Fruit fly (Drosophila melanogaster): Measurements from ENCODE around the gene Arl2.
A peak's percentile ranks its signal among the peaks of the same experiment; 100 is the strongest.

Gene Arl2

dm6 chr3R:8306188-8306926, 34.5 kb upstream of the Arl2 start (continued):
- peak; percentile 51 for TF ChIP-seq ATbp (GFP tag; optimal IDR thresholded peaks at IDR 0.05)
- TF ChIP-seq CG16813 (GFP tag; IDR thresholded peaks at IDR 0.05; ENCODE audit: partially characterized antibody) = peak; percentile 35; the same call in 1 of the 3 replicates
- TF ChIP-seq CG3838 (GFP tag; optimal IDR thresholded peaks at IDR 0.05) = no peak
- TF ChIP-seq sens (GFP tag) = peak; percentile 50
- TF ChIP-seq Dfd (GFP tag; optimal IDR thresholded peaks at IDR 0.05) = no peak
- TF ChIP-seq jumu (GFP tag; optimal IDR thresholded peaks at IDR 0.05) = no peak
- TF ChIP-seq run (tag; optimal IDR thresholded peaks at IDR 0.05) = no peak
- peak; percentile 68 for TF ChIP-seq amos (GFP tag; IDR thresholded peaks at IDR 0.05; ENCODE audit: partially characterized antibody)
- no peak for TF ChIP-seq danr (GFP tag; IDR thresholded peaks at IDR 0.05)
- no peak for TF ChIP-seq CG10979 (tag; optimal IDR thresholded peaks at IDR 0.05)
- peak in 1 of 3 experiments; percentile 59 for TF ChIP-seq Stat92E (GFP tag; optimal IDR thresholded peaks at IDR 0.05)
- peak; percentile 19 for TF ChIP-seq Scr (GFP tag; IDR thresholded peaks at IDR 0.05; ENCODE audit: partially characterized antibody)
- no peak for TF ChIP-seq CG12299 (tag; optimal IDR thresholded peaks at IDR 0.05)
- no peak for TF ChIP-seq CG6813 (GFP tag; optimal IDR thresholded peaks at IDR 0.05)
- TF ChIP-seq knrl (GFP tag; IDR thresholded peaks at IDR 0.05; ENCODE audit: partially characterized antibody) = peak; percentile 34; the same call in 1 of the 3 replicates
- no peak for TF ChIP-seq CG11723 (GFP tag; optimal IDR thresholded peaks at IDR 0.05)
- peak; percentile 73 for TF ChIP-seq CTCF (GFP tag; optimal IDR thresholded peaks at IDR 0.05)
- no peak for TF ChIP-seq CG10565 (GFP tag; optimal IDR thresholded peaks at IDR 0.05)
- no peak for TF ChIP-seq CG1603 (tag; optimal IDR thresholded peaks at IDR 0.05)
- TF ChIP-seq BtbVII (GFP tag; optimal IDR thresholded peaks at IDR 0.05) = no peak
- no peak for TF ChIP-seq zen2 (GFP tag; IDR thresholded peaks at IDR 0.05; ENCODE audit: partially characterized antibody)
- TF ChIP-seq ind (GFP tag; optimal IDR thresholded peaks at IDR 0.05) = no peak
- TF ChIP-seq lola (GFP tag; optimal IDR thresholded peaks at IDR 0.05) = no peak
- peak; percentile 57 for TF ChIP-seq lbe (GFP tag; optimal IDR thresholded peaks at IDR 0.05)
- TF ChIP-seq C15 (GFP tag; IDR thresholded peaks at IDR 0.05) = no peak
- TF ChIP-seq Abd-B (GFP tag; optimal IDR thresholded peaks at IDR 0.05) = no peak
- TF ChIP-seq CG17802 (tag; optimal IDR thresholded peaks at IDR 0.05) = no peak
- TF ChIP-seq CG2199 (GFP tag; IDR thresholded peaks at IDR 0.05) = peak; percentile 45; the same call in 1 of the 3 replicates
- no peak for TF ChIP-seq Dip2 (GFP tag; IDR thresholded peaks at IDR 0.05)
- TF ChIP-seq MBD-R2 (GFP tag; IDR thresholded peaks at IDR 0.05) = no peak
- TF ChIP-seq scrt (GFP tag; optimal IDR thresholded peaks at IDR 0.05) = no peak
- no peak for TF ChIP-seq CG11696 (GFP tag; IDR thresholded peaks at IDR 0.05)
- TF ChIP-seq Ets97D (GFP tag; optimal IDR thresholded peaks at IDR 0.05) = no peak
- TF ChIP-seq CG31365 (tag; optimal IDR thresholded peaks at IDR 0.05) = no peak
- peak; percentile 91 for TF ChIP-seq crol (GFP tag; IDR thresholded peaks at IDR 0.05)
- TF ChIP-seq Dip3 (GFP tag; optimal IDR thresholded peaks at IDR 0.05) = no peak
- 0 out of 2 replicates have a peak, but pooled peaks have one; percentile 13 for TF ChIP-seq Awh (GFP tag; IDR thresholded peaks at IDR 0.05)
- no peak for TF ChIP-seq CG13424 (tag; optimal IDR thresholded peaks at IDR 0.05)
- TF ChIP-seq dati (GFP tag; IDR thresholded peaks at IDR 0.05) = no peak
- TF ChIP-seq ems (GFP tag; optimal IDR thresholded peaks at IDR 0.05) = no peak
- TF ChIP-seq Dll (GFP tag; IDR thresholded peaks at IDR 0.05; ENCODE audit: partially characterized antibody) = peak; percentile 25; the same call in 1 of the 4 replicates
- TF ChIP-seq cwo (GFP tag; optimal IDR thresholded peaks at IDR 0.05) = peak; percentile 55
- TF ChIP-seq Camta (GFP tag; optimal IDR thresholded peaks at IDR 0.05) = no peak
- no peak for TF ChIP-seq Drgx (GFP tag; IDR thresholded peaks at IDR 0.05)
- TF ChIP-seq E2f2 (GFP tag; IDR thresholded peaks at IDR 0.05) = 0 out of 2 replicates have a peak, but pooled peaks have one; percentile 14
- TF ChIP-seq dan (GFP tag; IDR thresholded peaks at IDR 0.05) = no peak
- no peak for TF ChIP-seq Bteb2 (GFP tag; optimal IDR thresholded peaks at IDR 0.05)
- TF ChIP-seq Med (GFP tag) = peak; percentile 33
- no peak for TF ChIP-seq CG13296 (GFP tag; optimal IDR thresholded peaks at IDR 0.05)

Measured in whole organism, embryonic.